Fruit fly (Drosophila melanogaster): ENCODE measurements around the gene CG33783.

dm6 chr3R:10083077-10083476 lies 16.5 kb downstream of the CG33783 start:
- TF ChIP-seq Mnt (GFP tag; optimal IDR thresholded peaks at IDR 0.05) (peak; percentile 64), CG7101 (tag; optimal IDR thresholded peaks at IDR 0.05) (peak; percentile 67), CG11617 (GFP tag; optimal IDR thresholded peaks at IDR 0.05) (no peak)
